Worm (Caenorhabditis elegans): ENCODE results near the gene fipr-20.
"Not testable (repeated sequence)": the region's sequence is repeated elsewhere in the genome, so short reads cannot be mapped to it uniquely, and the experiment has no call there.

Gene fipr-20

DNA sequence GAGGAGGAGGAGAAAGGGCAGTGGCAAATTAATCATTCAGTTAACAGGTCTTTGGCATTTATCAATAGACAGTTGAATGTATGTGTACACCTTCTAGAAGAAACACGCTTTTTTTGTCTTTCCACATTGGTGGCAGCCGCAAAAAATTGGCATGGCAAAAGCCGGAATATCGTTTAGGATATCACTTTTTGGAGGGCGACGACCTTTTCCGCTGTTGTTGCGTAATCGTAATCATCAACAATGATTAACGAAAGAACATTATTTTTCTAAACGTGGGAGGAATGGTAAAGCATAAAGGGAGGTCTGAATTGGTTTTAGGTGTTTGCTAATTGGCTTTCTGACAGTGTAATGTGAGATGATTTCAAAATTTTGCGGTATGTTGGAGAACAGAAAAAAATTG, 29.7 kb upstream of the fipr-20 start:
- TF ChIP-seq tbx-11 (GFP tag; IDR thresholded peaks at IDR 0.05) (no peak), hnd-1 (tag; optimal IDR thresholded peaks at IDR 0.05) (no peak), hmg-4 (GFP tag; optimal IDR thresholded peaks at IDR 0.05) (no peak), ceh-36 (tag; optimal IDR thresholded peaks at IDR 0.05) (no peak), scrt-1 (GFP tag; IDR thresholded peaks at IDR 0.05) (no peak), B0310.2 (tag; optimal IDR thresholded peaks at IDR 0.05) (no peak), pes-1 (GFP tag; IDR thresholded peaks at IDR 0.05) (no peak), ceh-13 (GFP tag; optimal IDR thresholded peaks at IDR 0.05) (no peak), ets-7 (tag; optimal IDR thresholded peaks at IDR 0.05) (no peak), ama-1 (optimal IDR thresholded peaks at IDR 0.05) (no peak), aly-1 (tag; optimal IDR thresholded peaks at IDR 0.05) (no peak), tra-4 (tag; optimal IDR thresholded peaks at IDR 0.05) (no peak), hmbx-1 (tag; optimal IDR thresholded peaks at IDR 0.05) (no peak), tbx-37 (GFP tag; conservative IDR thresholded peaks at IDR 0.05) (no peak), F13C5.2 (tag; optimal IDR thresholded peaks at IDR 0.05) (no peak)

DNA sequence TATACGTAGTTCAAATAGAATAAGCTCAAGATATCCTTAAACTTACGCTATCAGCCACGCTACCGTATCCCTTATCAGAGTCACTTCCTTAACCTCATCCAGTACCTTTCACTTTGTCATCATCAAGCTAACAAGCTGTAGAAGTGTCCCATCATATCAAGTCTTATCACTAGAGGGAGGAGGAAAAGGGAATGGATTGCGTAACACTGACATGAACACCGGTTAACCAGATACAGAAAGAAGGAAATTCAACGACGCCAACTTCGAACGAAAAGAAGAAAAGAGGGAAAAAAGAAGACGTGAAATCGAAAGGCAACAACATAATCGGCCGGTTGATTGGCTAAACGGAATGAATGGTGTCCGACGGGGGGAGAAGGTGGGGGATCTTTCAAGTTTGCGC, 27.9 kb upstream of the fipr-20 start:
- TF ChIP-seq flt-1 (GFP tag; IDR thresholded peaks at IDR 0.05) (no peak), hnd-1 (tag; optimal IDR thresholded peaks at IDR 0.05) (no peak), ets-7 (tag; optimal IDR thresholded peaks at IDR 0.05) (no peak), pes-1 (GFP tag; IDR thresholded peaks at IDR 0.05) (no peak), sea-1 (GFP tag; conservative IDR thresholded peaks at IDR 0.05) (no peak), scrt-1 (GFP tag; IDR thresholded peaks at IDR 0.05) (no peak), hmbx-1 (tag; optimal IDR thresholded peaks at IDR 0.05) (no peak), ceh-13 (GFP tag; optimal IDR thresholded peaks at IDR 0.05) (no peak), tra-4 (tag; optimal IDR thresholded peaks at IDR 0.05) (no peak)

DNA sequence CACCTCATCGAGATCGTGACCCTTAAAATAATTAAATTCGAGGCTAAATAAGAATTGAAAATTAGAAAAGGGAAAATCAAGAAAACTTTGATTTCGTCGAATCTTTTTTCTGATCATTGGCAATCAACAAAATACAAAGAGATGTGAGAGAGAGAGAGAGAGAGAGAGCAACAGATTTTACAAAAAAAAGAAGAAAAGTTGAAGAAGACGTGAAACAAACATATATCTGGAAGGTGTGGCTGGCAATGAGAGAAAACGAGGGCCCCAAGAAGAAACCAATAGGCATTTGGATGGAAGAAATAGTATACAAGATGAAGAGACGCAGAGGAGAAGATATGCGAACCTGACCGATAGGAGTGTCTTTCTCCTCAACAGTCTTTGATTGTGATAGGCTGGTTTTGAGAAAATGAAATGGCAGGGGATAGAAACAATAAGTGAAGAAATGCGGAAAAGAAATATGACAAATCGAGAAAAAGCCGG, 26.9 kb upstream of the fipr-20 start, which contains the start of gene mup-4:
mup-4 (minus strand) TSS at position 51 of the 480 bp plus-strand sequence.
- no peak for TF ChIP-seq B0310.2 (tag; optimal IDR thresholded peaks at IDR 0.05)
- no peak for TF ChIP-seq tbx-11 (GFP tag; IDR thresholded peaks at IDR 0.05)
- no peak for TF ChIP-seq scrt-1 (GFP tag; IDR thresholded peaks at IDR 0.05)
- TF ChIP-seq ceh-13 (GFP tag; optimal IDR thresholded peaks at IDR 0.05), result no peak
- no peak for TF ChIP-seq aly-1 (tag; optimal IDR thresholded peaks at IDR 0.05)
- TF ChIP-seq flt-1 (GFP tag; IDR thresholded peaks at IDR 0.05), result no peak
- TF ChIP-seq sea-1 (GFP tag; conservative IDR thresholded peaks at IDR 0.05), result no peak
- no peak for TF ChIP-seq hnd-1 (tag; optimal IDR thresholded peaks at IDR 0.05)
- no peak for TF ChIP-seq ets-7 (tag; optimal IDR thresholded peaks at IDR 0.05)
- TF ChIP-seq ceh-36 (tag; optimal IDR thresholded peaks at IDR 0.05), result no peak
- no peak for TF ChIP-seq hmg-4 (GFP tag; optimal IDR thresholded peaks at IDR 0.05)
- no peak for TF ChIP-seq tbx-37 (GFP tag; conservative IDR thresholded peaks at IDR 0.05)
- no peak for TF ChIP-seq ama-1 (optimal IDR thresholded peaks at IDR 0.05)
- TF ChIP-seq F13C5.2 (tag; optimal IDR thresholded peaks at IDR 0.05), result no peak

DNA sequence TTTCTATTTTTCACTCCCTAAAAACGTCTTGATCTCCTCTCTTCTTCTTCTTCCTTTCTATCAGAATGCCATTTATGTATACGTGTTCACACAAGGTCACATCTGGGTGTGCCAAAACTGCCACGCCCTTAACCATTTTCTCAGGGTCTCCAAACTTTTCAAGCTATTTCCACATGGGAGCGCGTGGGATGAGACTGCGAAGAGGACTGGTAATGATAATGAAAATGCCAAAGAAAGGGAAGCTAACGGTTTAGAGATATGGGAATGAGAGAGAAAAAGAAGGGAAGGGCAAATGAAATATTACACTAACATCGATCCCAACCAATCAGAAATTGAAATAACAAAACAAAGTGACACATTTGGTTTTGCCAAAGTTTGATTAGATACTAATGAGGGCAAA, 26.1 kb upstream of the fipr-20 start:
- no peak for TF ChIP-seq B0310.2 (tag; optimal IDR thresholded peaks at IDR 0.05)
- TF ChIP-seq ceh-13 (GFP tag; optimal IDR thresholded peaks at IDR 0.05), result no peak
- no peak for TF ChIP-seq pes-1 (GFP tag; IDR thresholded peaks at IDR 0.05)

DNA sequence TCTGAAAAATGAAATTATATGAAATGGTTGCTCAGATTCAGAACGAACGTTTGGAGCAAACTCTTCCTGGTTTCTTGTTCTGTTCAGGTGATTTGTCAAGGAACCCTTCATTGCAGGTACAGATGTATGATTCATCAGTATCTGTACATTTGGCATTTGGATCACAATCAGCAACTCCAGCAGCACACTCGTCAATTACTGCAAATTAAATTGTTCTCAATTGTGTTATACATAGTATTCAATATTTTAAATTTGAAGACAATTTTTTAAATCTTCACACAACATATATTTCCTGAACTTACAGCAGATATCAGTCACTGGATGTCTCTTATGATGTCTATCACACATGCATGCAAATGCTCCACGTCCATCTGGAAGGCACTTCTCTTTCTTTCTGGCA, 22.6 kb upstream of the fipr-20 start:
- TF ChIP-seq flt-1 (GFP tag; IDR thresholded peaks at IDR 0.05) (no peak), hmbx-1 (tag; optimal IDR thresholded peaks at IDR 0.05) (no peak), pes-1 (GFP tag; IDR thresholded peaks at IDR 0.05) (no peak), hmg-4 (GFP tag; optimal IDR thresholded peaks at IDR 0.05) (no peak), sea-1 (GFP tag; conservative IDR thresholded peaks at IDR 0.05) (no peak), hnd-1 (tag; optimal IDR thresholded peaks at IDR 0.05) (no peak), aly-1 (tag; optimal IDR thresholded peaks at IDR 0.05) (no peak), tra-4 (tag; optimal IDR thresholded peaks at IDR 0.05) (no peak), ama-1 (optimal IDR thresholded peaks at IDR 0.05) (no peak), tbx-37 (GFP tag; conservative IDR thresholded peaks at IDR 0.05) (no peak), scrt-1 (GFP tag; IDR thresholded peaks at IDR 0.05) (no peak), ceh-13 (GFP tag; optimal IDR thresholded peaks at IDR 0.05) (no peak), tbx-11 (GFP tag; IDR thresholded peaks at IDR 0.05) (no peak), B0310.2 (tag; optimal IDR thresholded peaks at IDR 0.05) (no peak)

DNA sequence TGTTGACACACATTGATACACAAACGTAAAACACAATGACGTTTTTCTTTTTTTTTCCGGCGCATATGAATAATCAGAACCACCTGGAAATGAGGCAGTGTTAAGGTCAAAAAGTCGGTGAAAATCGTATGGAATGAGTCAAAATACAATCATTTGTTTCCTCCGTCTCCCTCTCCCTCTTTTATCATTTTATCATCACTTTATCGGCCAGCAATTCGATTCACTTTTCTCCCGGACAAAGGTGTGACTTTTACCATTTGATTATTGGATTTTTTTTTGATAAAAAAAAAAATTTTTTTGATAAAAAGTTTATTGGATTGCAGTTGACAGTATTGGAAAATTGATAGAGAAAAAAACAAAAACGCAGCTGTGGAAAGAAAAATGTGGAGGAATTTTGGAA, 16.7 kb upstream of the fipr-20 start:
- no peak for TF ChIP-seq tbx-37 (GFP tag; conservative IDR thresholded peaks at IDR 0.05)
- no peak for TF ChIP-seq hmg-4 (GFP tag; optimal IDR thresholded peaks at IDR 0.05)
- no peak for TF ChIP-seq ceh-36 (tag; optimal IDR thresholded peaks at IDR 0.05)
- TF ChIP-seq flt-1 (GFP tag; IDR thresholded peaks at IDR 0.05), result no peak
- no peak for TF ChIP-seq tra-4 (tag; optimal IDR thresholded peaks at IDR 0.05)
- TF ChIP-seq ama-1 (optimal IDR thresholded peaks at IDR 0.05), result no peak
- no peak for TF ChIP-seq ceh-13 (GFP tag; optimal IDR thresholded peaks at IDR 0.05)
- TF ChIP-seq hmbx-1 (tag; optimal IDR thresholded peaks at IDR 0.05), result no peak
- no peak for TF ChIP-seq hnd-1 (tag; optimal IDR thresholded peaks at IDR 0.05)
- TF ChIP-seq pes-1 (GFP tag; IDR thresholded peaks at IDR 0.05), result no peak
- no peak for TF ChIP-seq F13C5.2 (tag; optimal IDR thresholded peaks at IDR 0.05)

DNA sequence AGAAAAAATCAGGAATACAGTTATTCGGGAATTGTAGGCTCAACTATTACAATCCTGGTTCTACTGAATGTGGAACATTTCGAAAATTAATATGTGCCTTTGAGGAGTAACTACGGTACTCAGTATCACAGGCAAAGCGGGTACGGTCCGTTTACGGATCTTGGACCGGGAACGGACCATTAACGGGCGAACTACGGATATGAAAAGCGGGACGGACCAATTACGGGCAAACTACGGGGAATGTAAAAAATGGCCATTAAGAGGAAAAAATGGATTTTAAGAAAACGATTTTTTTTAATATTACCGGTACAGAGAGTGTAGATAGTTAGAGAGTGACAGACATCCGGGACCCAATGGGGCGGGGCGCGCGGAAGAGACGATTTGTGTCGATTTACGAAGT, 6.8 kb upstream of the fipr-20 start, which contains the start of gene H14A12.5:
H14A12.5 (minus strand) TSS at position 101 of the 400 bp plus-strand sequence.
- TF ChIP-seq hnd-1 (tag; optimal IDR thresholded peaks at IDR 0.05); tbx-37 (GFP tag; conservative IDR thresholded peaks at IDR 0.05); ceh-13 (GFP tag; optimal IDR thresholded peaks at IDR 0.05): not testable (repeated sequence)

DNA sequence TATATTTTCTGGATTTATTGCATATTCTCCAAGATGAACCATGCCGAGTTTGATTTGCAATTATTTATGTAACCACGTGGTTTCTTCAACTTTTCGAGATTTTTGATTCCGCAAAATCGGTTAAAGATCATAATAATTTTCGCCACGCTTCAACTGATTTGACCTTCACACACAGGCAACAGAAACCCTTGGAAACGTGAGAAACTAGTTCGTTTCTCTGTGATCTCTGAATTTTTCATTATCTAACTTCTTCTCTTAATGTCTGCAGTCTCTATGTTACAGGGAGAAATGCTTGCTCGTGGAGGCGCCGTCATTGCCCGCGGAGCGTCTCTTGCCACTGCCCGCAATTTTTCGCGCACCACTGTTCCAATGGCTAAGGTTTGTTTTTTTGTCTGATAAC, 3.2 kb upstream of the fipr-20 start, which contains the start of gene fum-1:
fum-1 (plus strand) TSS at position 259 of the 400 bp plus-strand sequence.
- TF ChIP-seq ceh-36 (tag; optimal IDR thresholded peaks at IDR 0.05) (no peak), B0310.2 (tag; optimal IDR thresholded peaks at IDR 0.05) (no peak), aly-1 (tag; optimal IDR thresholded peaks at IDR 0.05) (no peak), flt-1 (GFP tag; IDR thresholded peaks at IDR 0.05) (no peak), pes-1 (GFP tag; IDR thresholded peaks at IDR 0.05) (no peak), tra-4 (tag; optimal IDR thresholded peaks at IDR 0.05) (no peak), ama-1 (optimal IDR thresholded peaks at IDR 0.05) (no peak), hmbx-1 (tag; optimal IDR thresholded peaks at IDR 0.05) (no peak), ets-7 (tag; optimal IDR thresholded peaks at IDR 0.05) (no peak), sea-1 (GFP tag; conservative IDR thresholded peaks at IDR 0.05) (no peak), hmg-4 (GFP tag; optimal IDR thresholded peaks at IDR 0.05) (no peak)
